Fruit fly (Drosophila melanogaster) whole organism, wandering third instar larva: ENCODE data around the gene Reck.

Experiments used
- Abd-B ChIP-seq: fragments of >200 bp; optimal IDR thresholded peaks from 2 replicates; lab custom pipeline; 2017; ENCODE audit warnings: missing biosample characterization, missing genetic modification characterization
- CG32264 ChIP-seq: fragments of 200-800 bp; sonication (Bioruptor generic); optimal IDR thresholded peaks from 2 replicates; lab custom pipeline; 2016; ENCODE audit warnings: missing biosample characterization, missing genetic modification characterization
- CG9705 ChIP-seq: fragments of 200-800 bp; sonication (Bioruptor generic); optimal IDR thresholded peaks from 2 replicates; lab custom pipeline; 2018; ENCODE audit warnings: missing biosample characterization, mild to moderate bottlenecking, missing genetic modification characterization
- CrebA ChIP-seq: fragments of 200-800 bp; sonication (Bioruptor generic); optimal IDR thresholded peaks from 2 replicates; lab custom pipeline; 2016; ENCODE audit warnings: missing biosample characterization, mild to moderate bottlenecking, missing genetic modification characterization, borderline replicate concordance
- Dfd ChIP-seq: fragments of >200 bp; optimal IDR thresholded peaks from 2 replicates; lab custom pipeline; 2017; ENCODE audit warnings: missing biosample characterization, missing genetic modification characterization
- Dif ChIP-seq: fragments of 200-275, 200-300 bp; sonication (Bioruptor generic); optimal IDR thresholded peaks from 2 replicates; lab custom pipeline; 2018; ENCODE audit warnings: missing biosample characterization, missing genetic modification characterization; ENCODE audit not compliant: partially characterized antibody
- GATAd ChIP-seq: sonication (Bioruptor generic); optimal IDR thresholded peaks from 2 replicates; lab custom pipeline; 2016; ENCODE audit warnings: missing biosample characterization, missing genetic modification characterization
- HLH106 ChIP-seq: fragments of 200-800 bp; optimal IDR thresholded peaks from 3 replicates; lab custom pipeline; 2019; ENCODE audit warnings: missing biosample characterization, mild to moderate bottlenecking, missing genetic modification characterization, moderate library complexity
- Hr78 ChIP-seq: fragments of >200 bp; optimal IDR thresholded peaks from 2 replicates; lab custom pipeline; 2017; ENCODE audit warnings: missing biosample characterization, missing genetic modification characterization
- Hr83 ChIP-seq: fragments of 200-300 bp; sonication (Bioruptor generic); optimal IDR thresholded peaks from 2 replicates; lab custom pipeline; 2016; ENCODE audit warnings: missing biosample characterization, mild to moderate bottlenecking, missing genetic modification characterization, moderate library complexity; ENCODE audit not compliant: poor library complexity, severe bottlenecking
- Jra ChIP-seq: sonication (Bioruptor generic); optimal IDR thresholded peaks from 2 replicates; lab custom pipeline; 2016; ENCODE audit warnings: missing biosample characterization, missing genetic modification characterization
- Mio ChIP-seq: sonication (Bioruptor generic); optimal IDR thresholded peaks from 2 replicates; lab custom pipeline; 2016; ENCODE audit warnings: missing biosample characterization, missing genetic modification characterization
- Myc ChIP-seq: fragments of >200 bp; optimal IDR thresholded peaks from 2 replicates; lab custom pipeline; 2017
- N ChIP-seq: fragments of >200 bp; optimal IDR thresholded peaks from 2 replicates; lab custom pipeline; 2018; ENCODE audit warnings: missing biosample characterization, missing external identifiers, missing genetic modification characterization
- OdsH ChIP-seq: fragments of 200-800 bp; sonication (Bioruptor generic); optimal IDR thresholded peaks from 2 replicates; lab custom pipeline; 2016; ENCODE audit warnings: missing biosample characterization, mild to moderate bottlenecking, missing genetic modification characterization
- Rel ChIP-seq, 2 experiments: fragments of 200-800 bp; sonication (Bioruptor generic) in 1 of 2; optimal IDR thresholded peaks; 2 replicates in 1 of 2; 3 replicates in 1 of 2; lab custom pipeline; 2016 to 2019; ENCODE audit warnings: mild to moderate bottlenecking in 2 of 2, missing biosample characterization in 2 of 2, missing genetic modification characterization in 2 of 2, moderate library complexity in 1 of 2
- Sp1 ChIP-seq: fragments of 200-800 bp; sonication (Bioruptor generic); optimal IDR thresholded peaks from 3 replicates; lab custom pipeline; 2019; ENCODE audit warnings: missing biosample characterization, mild to moderate bottlenecking, missing genetic modification characterization, moderate library complexity
- Vsx2 ChIP-seq: fragments of 200-300, 225-300 bp; sonication (Bioruptor generic); optimal IDR thresholded peaks from 2 replicates; lab custom pipeline; 2018; ENCODE audit warnings: missing biosample characterization, missing genetic modification characterization; ENCODE audit not compliant: partially characterized antibody
- br ChIP-seq: fragments of 200-800 bp; sonication (Bioruptor generic); optimal IDR thresholded peaks from 2 replicates; lab custom pipeline; 2016; ENCODE audit warnings: missing biosample characterization, missing genetic modification characterization
- brk ChIP-seq: fragments of 200-800 bp; sonication (Bioruptor generic); optimal IDR thresholded peaks from 2 replicates; lab custom pipeline; 2016; ENCODE audit warnings: missing biosample characterization, mild to moderate bottlenecking, missing genetic modification characterization
- dl ChIP-seq, 2 experiments: fragments of 175-275, 200-275 bp in 1 of 2; fragments of 200-275 bp in 1 of 2; sonication (Bioruptor generic); optimal IDR thresholded peaks; lab custom pipeline; 2018; ENCODE audit warnings: mild to moderate bottlenecking in 2 of 2, missing biosample characterization in 2 of 2, missing genetic modification characterization in 2 of 2, moderate library complexity in 2 of 2; ENCODE audit not compliant: partially characterized antibody in 2 of 2, insufficient read depth in 1 of 2
- dmrt93B ChIP-seq: fragments of 200-800 bp; sonication (Bioruptor generic); optimal IDR thresholded peaks from 2 replicates; lab custom pipeline; 2018; ENCODE audit warnings: missing biosample characterization, mild to moderate bottlenecking, missing genetic modification characterization
- dsf ChIP-seq: sonication (Bioruptor generic); optimal IDR thresholded peaks from 2 replicates; lab custom pipeline; 2016; ENCODE audit warnings: missing biosample characterization, missing genetic modification characterization, borderline replicate concordance
- ey ChIP-seq: fragments of 200-800 bp; sonication (Bioruptor generic); optimal IDR thresholded peaks from 2 replicates; lab custom pipeline; 2016; ENCODE audit warnings: missing biosample characterization, missing genetic modification characterization
- foxo ChIP-seq, 2 experiments: fragments of 200-800 bp; sonication (Bioruptor generic); optimal IDR thresholded peaks; 2 replicates in 1 of 2; 3 replicates in 1 of 2; lab custom pipeline; 2016 to 2017; ENCODE audit warnings: missing biosample characterization in 2 of 2, missing genetic modification characterization in 2 of 2
- fru ChIP-seq: fragments of 200-800 bp; sonication (Bioruptor generic); optimal IDR thresholded peaks from 3 replicates; lab custom pipeline; 2016; ENCODE audit warnings: missing biosample characterization, mild to moderate bottlenecking, missing genetic modification characterization
- h ChIP-seq: fragments of 200-800 bp; sonication (Bioruptor generic); optimal IDR thresholded peaks from 3 replicates; lab custom pipeline; 2016; ENCODE audit warnings: missing biosample characterization, mild to moderate bottlenecking, missing genetic modification characterization
- jim ChIP-seq: fragments of 175-275, 200-325 bp; sonication (Bioruptor generic); optimal IDR thresholded peaks from 2 replicates; lab custom pipeline; 2016; ENCODE audit warnings: missing biosample characterization, mild to moderate bottlenecking, missing genetic modification characterization
- lola ChIP-seq: fragments of >200 bp; optimal IDR thresholded peaks from 2 replicates; lab custom pipeline; 2017; ENCODE audit warnings: missing biosample characterization, missing genetic modification characterization
- pan ChIP-seq: fragments of >200 bp; optimal IDR thresholded peaks from 2 replicates; lab custom pipeline; 2017
- psq ChIP-seq: fragments of 200-800 bp; sonication (Bioruptor generic); optimal IDR thresholded peaks from 3 replicates; lab custom pipeline; 2017; ENCODE audit warnings: missing biosample characterization, mild to moderate bottlenecking, missing genetic modification characterization, moderate library complexity
- rgr ChIP-seq: fragments of 200-800 bp; sonication (Bioruptor generic); optimal IDR thresholded peaks from 3 replicates; lab custom pipeline; 2016; ENCODE audit warnings: missing biosample characterization, mild to moderate bottlenecking, missing genetic modification characterization
- sv ChIP-seq: fragments of 200-800 bp; sonication (Bioruptor generic); optimal IDR thresholded peaks from 3 replicates; lab custom pipeline; 2016; ENCODE audit warnings: missing biosample characterization, missing genetic modification characterization
- tai ChIP-seq: sonication (Bioruptor generic); optimal IDR thresholded peaks from 2 replicates; lab custom pipeline; 2016; ENCODE audit warnings: missing biosample characterization, missing genetic modification characterization
- usp ChIP-seq: fragments of >200 bp; optimal IDR thresholded peaks from 2 replicates; lab custom pipeline; 2017; ENCODE audit warnings: missing biosample characterization, missing genetic modification characterization
- woc ChIP-seq: sonication (Bioruptor generic); optimal IDR thresholded peaks from 2 replicates; lab custom pipeline; 2016; ENCODE audit warnings: missing biosample characterization, mild to moderate bottlenecking, missing genetic modification characterization

The Reck gene

DNA sequence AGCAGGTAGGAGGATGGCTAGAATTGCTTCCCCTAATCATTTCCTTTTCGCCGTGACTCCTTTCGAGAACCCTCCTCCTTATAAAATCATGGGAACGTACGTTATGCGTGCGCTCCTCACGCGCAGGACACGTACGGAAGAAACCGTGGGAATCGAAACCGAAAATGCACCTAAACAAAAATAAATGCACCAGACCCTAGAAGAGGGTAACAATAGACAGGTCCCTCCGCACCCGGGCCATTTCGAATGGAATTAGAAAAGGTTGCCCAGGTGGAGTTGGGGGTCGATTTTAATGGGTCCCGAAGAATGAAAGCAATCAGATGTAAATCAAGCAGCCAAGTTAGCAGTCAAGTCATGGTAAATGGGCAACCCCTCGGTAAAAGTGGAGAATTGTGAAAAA, 34.5 kb downstream of the Reck start, which contains the start of gene CG3349:
TSS of gene CG3349 (plus strand) at position 289 of the 400 bp plus-strand sequence.
- TF ChIP-seq brk (GFP tag; lab: Kevin White, UChicago) (no peak), Hr78 (GFP tag; lab: Kevin White, UChicago) (no peak), tai (GFP tag; lab: Kevin White, UChicago) (no peak), woc (no peak), sv (GFP tag; lab: Kevin White, UChicago) (no peak), usp (GFP tag; lab: Kevin White, UChicago) (no peak), pan (lab: Kevin White, UChicago) (no peak)

DNA sequence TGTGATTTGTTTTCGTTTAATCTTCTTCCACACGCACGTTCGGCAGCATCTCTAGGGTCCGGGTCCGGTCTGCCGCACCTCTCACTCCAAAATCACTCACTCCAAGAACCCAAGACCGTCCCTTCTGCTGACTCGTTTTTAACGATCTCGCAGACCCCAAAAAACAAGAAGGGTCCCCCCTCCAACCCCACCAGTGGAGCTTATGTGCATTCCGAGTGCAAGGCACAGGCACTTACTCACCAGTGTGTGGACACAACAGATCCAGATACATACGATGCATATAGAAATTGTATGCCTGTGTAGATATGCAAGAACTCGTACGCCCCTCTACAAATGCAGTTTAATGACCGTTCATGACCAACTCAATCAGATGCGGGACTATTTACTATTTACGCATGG, 35.4 kb downstream of the Reck start:
- TF ChIP-seq Dfd (GFP tag; lab: Kevin White, UChicago) (no peak), Sp1 (GFP tag; lab: Kevin White, UChicago) (no peak), CG32264 (GFP tag; lab: Kevin White, UChicago) (no peak), CrebA (peak; percentile 5), Hr78 (GFP tag; lab: Kevin White, UChicago) (no peak), pan (lab: Kevin White, UChicago) (no peak), tai (GFP tag; lab: Kevin White, UChicago) (no peak), CG9705 (no peak), dsf (GFP tag; lab: Kevin White, UChicago) (no peak), psq (GFP tag; lab: Kevin White, UChicago) (peak; percentile 47), Vsx2 (GFP tag; lab: Kevin White, UChicago) (peak; percentile 79), woc (no peak), jim (no peak), foxo (GFP tag; optimal IDR thresholded peaks at IDR 0.05; lab: Kevin White, UChicago) (no peak), br (GFP tag; lab: Kevin White, UChicago) (peak; percentile 3), HLH106 (tag; lab: Kevin White, UChicago) (no peak), h (GFP tag; lab: Kevin White, UChicago) (no peak), usp (GFP tag; lab: Kevin White, UChicago) (no peak), OdsH (GFP tag; lab: Kevin White, UChicago) (no peak), ey (GFP tag; lab: Kevin White, UChicago) (no peak), Rel (GFP tag; optimal IDR thresholded peaks at IDR 0.05; lab: Kevin White, UChicago) (no peak), Rel (tag; optimal IDR thresholded peaks at IDR 0.05; lab: Kevin White, UChicago) (no peak), Myc (no peak), Hr83 (GFP tag; lab: Kevin White, UChicago) (peak; percentile 72), lola (no peak), dl (GFP tag; optimal IDR thresholded peaks at IDR 0.05; lab: Kevin White, UChicago; ENCODE audit: insufficient read depth in 1 of 2, partially characterized antibody in 2 of 2) (peak in 1 of 2 experiments; percentile 49), N (GFP tag; lab: Kevin White, UChicago) (no peak), Abd-B (no peak), Dif (GFP tag; lab: Kevin White, UChicago) (peak; percentile 79), fru (GFP tag; lab: Kevin White, UChicago) (peak; percentile 64), GATAd (GFP tag; lab: Kevin White, UChicago) (no peak), brk (GFP tag; lab: Kevin White, UChicago) (no peak), Jra (no peak), dmrt93B (GFP tag; lab: Kevin White, UChicago) (no peak), Mio (no peak)

DNA sequence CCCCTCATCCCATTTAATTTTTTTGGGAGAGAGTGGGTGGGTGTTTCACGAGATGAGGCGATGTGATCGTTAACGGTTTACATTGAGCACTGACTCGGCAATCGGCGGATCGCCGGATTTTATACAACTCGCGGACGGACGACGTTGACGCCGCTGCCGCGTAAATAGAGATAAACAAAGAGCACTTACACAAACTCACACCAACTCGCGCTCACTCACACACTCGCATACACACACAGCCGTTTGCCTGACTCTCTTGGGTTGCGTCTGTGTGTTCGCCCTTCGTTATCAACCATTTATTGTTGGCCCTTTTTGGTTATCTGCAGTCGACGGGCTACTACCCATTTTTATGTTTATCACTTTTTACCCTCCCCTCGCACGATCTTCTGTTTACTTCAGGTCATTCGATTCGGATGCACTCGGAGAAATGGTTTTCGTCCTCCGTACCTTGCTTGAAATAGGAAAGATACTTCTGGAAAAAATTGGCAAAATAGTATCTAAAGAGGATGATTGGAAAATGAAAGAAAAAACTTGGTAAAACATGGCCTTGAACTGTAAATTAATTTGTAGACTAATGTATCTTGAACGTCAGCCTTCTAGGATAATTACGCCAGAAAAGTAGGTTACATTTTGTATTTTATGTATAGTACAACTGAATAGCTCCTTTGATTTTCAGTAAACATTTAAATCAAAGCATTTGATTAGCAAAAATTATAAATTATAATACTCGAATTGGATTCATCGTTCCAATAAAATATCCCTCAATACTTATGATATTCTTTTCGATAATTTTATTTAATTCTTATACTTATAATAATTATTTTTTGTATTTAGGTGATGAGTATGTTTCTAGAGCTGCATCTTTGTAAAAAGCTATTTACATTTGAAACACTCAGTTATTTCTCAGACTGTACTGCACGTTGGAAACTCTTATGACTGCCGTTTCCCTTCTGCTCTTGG, 36.0 kb downstream of the Reck start:
- TF ChIP-seq GATAd (GFP tag; lab: Kevin White, UChicago): peak; percentile 17
- peak; percentile 17 for TF ChIP-seq h (GFP tag; lab: Kevin White, UChicago)
- no peak for TF ChIP-seq Mio
- peak; percentile 40 for TF ChIP-seq dmrt93B (GFP tag; lab: Kevin White, UChicago)
- TF ChIP-seq dsf (GFP tag; lab: Kevin White, UChicago): no peak
- peak; percentile 80 for TF ChIP-seq psq (GFP tag; lab: Kevin White, UChicago)
- no peak for TF ChIP-seq Dif (GFP tag; lab: Kevin White, UChicago)
- TF ChIP-seq woc: peak; percentile 29
- peak; percentile 58 for TF ChIP-seq Sp1 (GFP tag; lab: Kevin White, UChicago)
- TF ChIP-seq foxo (GFP tag; optimal IDR thresholded peaks at IDR 0.05; lab: Kevin White, UChicago): peak in 1 of 2 experiments; percentile 59
- peak; percentile 50 for TF ChIP-seq HLH106 (tag; lab: Kevin White, UChicago)
- peak; percentile 76 for TF ChIP-seq fru (GFP tag; lab: Kevin White, UChicago)
- peak; percentile 20 for TF ChIP-seq rgr
- TF ChIP-seq ey (GFP tag; lab: Kevin White, UChicago): peak; percentile 28
- peak; percentile 12 for TF ChIP-seq tai (GFP tag; lab: Kevin White, UChicago)
